Worm (Caenorhabditis elegans) whole organism, L4 larva: ENCODE measurements around the gene C02H6.3.

Experiments used
- D1046.2 ChIP-seq: fragments of 200-800 bp; sonication (Bioruptor generic); IDR thresholded peaks from 2 replicates; pipeline ENCODE4 v1.3.6; 2022; ENCODE audit warnings: missing genetic modification characterization, missing compliant biosample characterization
- F26F4.8 ChIP-seq: fragments of 200-800 bp; sonication (Bioruptor generic); conservative IDR thresholded peaks from 2 replicates; pipeline ENCODE4 v1.3.6; 2022; ENCODE audit warnings: missing genetic modification characterization, missing compliant biosample characterization
- F37D6.2 ChIP-seq: sonication (generic microtip); optimal IDR thresholded peaks from 2 replicates; lab custom pipeline; 2016; ENCODE audit warnings: mild to moderate bottlenecking, missing genetic modification characterization, missing compliant biosample characterization
- R02D3.7 ChIP-seq: fragments of 150-350 bp; sonication (generic microtip); optimal IDR thresholded peaks from 3 replicates; lab custom pipeline; 2014; ENCODE audit warnings: missing biosample characterization, missing genetic modification characterization
- Y105C5A.15 ChIP-seq: fragments of 200-800 bp; sonication (Bioruptor generic); IDR thresholded peaks from 2 replicates; pipeline ENCODE4 v1.3.6; 2022; ENCODE audit warnings: missing genetic modification characterization, missing compliant biosample characterization
- Y48G9A.11 ChIP-seq: fragments of 200-800 bp; sonication (Bioruptor generic); IDR thresholded peaks from 2 replicates; pipeline ENCODE4 v1.3.6; 2022; ENCODE audit warnings: missing genetic modification reagents, missing genetic modification characterization, missing compliant biosample characterization
- ZK546.5 ChIP-seq, 2 experiments: sonication (generic microtip); optimal IDR thresholded peaks; 2 replicates each; lab custom pipeline; 2017; ENCODE audit warnings: missing biosample characterization in 2 of 2, missing genetic modification characterization in 2 of 2
- ceh-44 ChIP-seq: fragments of 200-800 bp; sonication (Bioruptor generic); IDR thresholded peaks from 2 replicates; pipeline ENCODE4 v1.3.6; 2022; ENCODE audit warnings: missing genetic modification reagents, missing genetic modification characterization, missing compliant biosample characterization
- ceh-62 ChIP-seq: sonication (generic microtip); optimal IDR thresholded peaks from 2 replicates; lab custom pipeline; 2017; ENCODE audit warnings: missing biosample characterization, missing genetic modification characterization
- ctbp-1 ChIP-seq: fragments of 200-800 bp; sonication (Bioruptor generic); IDR thresholded peaks from 2 replicates; pipeline ENCODE4 v1.3.6; 2022; ENCODE audit warnings: missing genetic modification reagents, missing genetic modification characterization, missing compliant biosample characterization
- daf-12 ChIP-seq: fragments of 150-350 bp; optimal IDR thresholded peaks from 2 replicates; lab custom pipeline; 2014; ENCODE audit warnings: missing biosample characterization, missing genetic modification reagents, missing genetic modification characterization
- daf-16 ChIP-seq, 3 experiments: sonication (generic microtip); optimal IDR thresholded peaks; 2 replicates each; lab custom pipeline; 2016 to 2017; ENCODE audit warnings: missing genetic modification characterization in 3 of 3, missing genetic modification reagents in 3 of 3, mild to moderate bottlenecking in 2 of 3, missing compliant biosample characterization in 2 of 3, missing biosample characterization in 1 of 3, moderate library complexity in 1 of 3
- dmd-6 ChIP-seq: fragments of 200-800 bp; sonication (Bioruptor generic); IDR thresholded peaks from 2 replicates; pipeline ENCODE4 v1.3.6; 2022; ENCODE audit warnings: missing genetic modification reagents, missing genetic modification characterization, missing compliant biosample characterization
- dmd-9 ChIP-seq: fragments of 200-800 bp; sonication (Bioruptor generic); IDR thresholded peaks from 2 replicates; pipeline ENCODE4 v1.3.6; 2022; ENCODE audit warnings: missing genetic modification reagents, missing genetic modification characterization, missing compliant biosample characterization
- duxl-1 ChIP-seq: sonication (generic microtip); optimal IDR thresholded peaks from 2 replicates; lab custom pipeline; 2016; ENCODE audit warnings: mild to moderate bottlenecking, missing genetic modification characterization, moderate library complexity, missing compliant biosample characterization; ENCODE audit not compliant: poor library complexity
- fkh-10 ChIP-seq: fragments of 150-350 bp; optimal IDR thresholded peaks from 2 replicates; lab custom pipeline; 2014; ENCODE audit warnings: missing biosample characterization, missing genetic modification reagents, missing genetic modification characterization
- hlh-11 ChIP-seq: fragments of 200-800 bp; sonication (Bioruptor generic); optimal IDR thresholded peaks from 2 replicates; lab custom pipeline; 2018; ENCODE audit warnings: mild to moderate bottlenecking, missing genetic modification characterization, missing compliant biosample characterization
- lin-1 ChIP-seq: fragments of 200-800 bp; sonication (Bioruptor generic); IDR thresholded peaks from 2 replicates; pipeline ENCODE4 v1.3.6; 2022; ENCODE audit warnings: missing genetic modification reagents, missing genetic modification characterization, missing compliant biosample characterization
- lin-38 ChIP-seq: fragments of 200-800 bp; sonication (Bioruptor generic); IDR thresholded peaks from 2 replicates; pipeline ENCODE4 v1.3.6; 2022; ENCODE audit warnings: missing genetic modification reagents, missing genetic modification characterization, missing compliant biosample characterization
- lir-3 ChIP-seq: sonication (generic microtip); optimal IDR thresholded peaks from 2 replicates; lab custom pipeline; 2016; ENCODE audit warnings: mild to moderate bottlenecking, missing genetic modification characterization, missing compliant biosample characterization
- mdt-29 ChIP-seq: fragments of 200-800 bp; sonication (Bioruptor generic); IDR thresholded peaks from 2 replicates; pipeline ENCODE4 v1.3.6; 2022; ENCODE audit warnings: missing genetic modification reagents, missing genetic modification characterization, missing compliant biosample characterization
- mes-2 ChIP-seq: sonication (generic microtip); optimal IDR thresholded peaks from 2 replicates; lab custom pipeline; 2016; ENCODE audit warnings: missing genotype, mild to moderate bottlenecking, missing genetic modification characterization, missing compliant biosample characterization; ENCODE audit not compliant: poor library complexity, severe bottlenecking
- nhr-28 ChIP-seq: fragments of 150-350 bp; optimal IDR thresholded peaks from 2 replicates; lab custom pipeline; 2014; ENCODE audit warnings: missing biosample characterization, missing genetic modification characterization
- pqm-1 ChIP-seq: sonication (generic microtip); optimal IDR thresholded peaks from 2 replicates; lab custom pipeline; 2017; ENCODE audit warnings: missing biosample characterization, missing genetic modification characterization
- rbr-2 ChIP-seq: sonication (generic microtip); optimal IDR thresholded peaks from 2 replicates; lab custom pipeline; 2016; ENCODE audit warnings: missing genotype, missing genetic modification characterization, missing compliant biosample characterization
- saeg-2 ChIP-seq: fragments of 200-800 bp; sonication (Bioruptor generic); IDR thresholded peaks from 2 replicates; pipeline ENCODE4 v1.3.6; 2022; ENCODE audit warnings: missing genetic modification reagents, missing genetic modification characterization, missing compliant biosample characterization
- sdz-12 ChIP-seq: fragments of 200-800 bp; sonication (Bioruptor generic); optimal IDR thresholded peaks from 2 replicates; lab custom pipeline; 2018; ENCODE audit warnings: mild to moderate bottlenecking, missing genetic modification characterization, missing compliant biosample characterization
- skn-1 ChIP-seq: fragments of 150-350 bp; optimal IDR thresholded peaks from 2 replicates; lab custom pipeline; 2014; ENCODE audit warnings: missing biosample characterization, missing genetic modification characterization
- snpc-4 ChIP-seq: fragments of 150-350 bp; optimal IDR thresholded peaks from 2 replicates; lab custom pipeline; 2014; ENCODE audit warnings: missing biosample characterization, missing genetic modification characterization
- spr-1 ChIP-seq: sonication (generic microtip); optimal IDR thresholded peaks from 2 replicates; lab custom pipeline; 2016; ENCODE audit warnings: mild to moderate bottlenecking, missing genetic modification characterization, missing compliant biosample characterization
- tag-97 ChIP-seq: fragments of 200-800 bp; sonication (Bioruptor generic); IDR thresholded peaks from 2 replicates; pipeline ENCODE4 v1.3.6; 2022; ENCODE audit warnings: missing genetic modification characterization, missing compliant biosample characterization
- unc-130 ChIP-seq: sonication (generic microtip); optimal IDR thresholded peaks from 2 replicates; lab custom pipeline; 2016; ENCODE audit warnings: missing genetic modification reagents, missing genetic modification characterization, missing compliant biosample characterization
- unc-39 ChIP-seq: sonication (generic microtip); optimal IDR thresholded peaks from 2 replicates; lab custom pipeline; 2017; ENCODE audit warnings: missing biosample characterization, missing genetic modification characterization
- unc-62 ChIP-seq, 3 experiments: fragments of 150-350 bp in 1 of 3; sonication (generic microtip); optimal IDR thresholded peaks in 2 of 3; peaks in 1 of 3; 1 replicate in 1 of 3; 2 replicates in 2 of 3; lab custom pipeline; 2014 to 2017; ENCODE audit warnings: missing biosample characterization in 3 of 3, missing genetic modification characterization in 3 of 3, missing genetic modification reagents in 3 of 3, missing genotype in 1 of 3

Gene C02H6.3

DNA sequence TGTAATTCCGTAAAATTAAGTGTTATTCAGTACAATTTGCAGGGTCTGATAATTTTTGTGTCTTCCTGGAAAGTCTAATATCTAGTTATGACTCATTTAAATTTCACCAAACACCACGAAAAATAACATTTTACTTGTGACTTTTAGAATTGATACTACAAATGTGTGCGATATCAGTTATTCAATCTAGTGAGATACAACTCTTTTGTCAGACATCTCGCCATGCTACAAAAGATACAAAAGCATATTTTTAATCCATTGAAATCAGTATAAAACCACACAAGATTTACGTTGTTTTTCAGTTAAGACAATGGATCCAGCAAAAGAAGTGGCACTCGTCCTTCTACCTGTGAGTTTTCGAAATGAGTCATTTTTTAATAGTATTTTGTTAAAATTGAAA is 13.6 kb downstream of the C02H6.3 start, which contains the start of gene srx-56:
TSS of gene srx-56 (plus strand) at position 301 of the 400 bp plus-strand sequence.
- TF ChIP-seq saeg-2 (no peak), tag-97 (GFP tag; lab: Robert Waterston, UW) (no peak), lir-3 (tag; lab: Kevin White, UChicago) (no peak), unc-62 (GFP tag; optimal IDR thresholded peaks at IDR 0.05 in 1 of 2; lab: Kevin White, UChicago) (peak in 1 of 2 experiments; percentile 20), unc-62 (tag; optimal IDR thresholded peaks at IDR 0.05; lab: Kevin White, UChicago) (no peak), sdz-12 (no peak), Y48G9A.11 (GFP tag; lab: Robert Waterston, UW) (no peak)

DNA sequence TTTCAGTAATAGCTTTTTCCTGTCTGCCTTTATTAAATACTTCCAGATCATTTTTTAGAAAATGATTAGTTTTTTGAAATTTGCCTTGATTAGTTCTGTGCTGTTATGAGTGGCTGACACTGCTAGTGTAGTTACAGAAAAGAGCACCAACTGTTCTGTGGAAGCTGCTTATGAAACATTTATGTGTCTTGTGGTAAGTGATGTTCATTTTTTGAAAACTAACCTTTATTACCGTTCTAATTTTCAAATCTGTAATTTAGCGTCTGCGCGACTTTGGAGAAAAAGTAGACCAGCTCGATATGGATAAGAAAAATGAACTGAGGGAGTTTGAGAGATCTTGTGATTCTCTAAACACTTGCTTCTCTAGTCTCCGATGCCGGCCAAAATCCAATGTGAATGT is 18.1 kb downstream of the C02H6.3 start, which contains the start of gene srj-14:
TSS of gene srj-14 (plus strand) at position 131 of the 400 bp plus-strand sequence.
- TF ChIP-seq unc-62 (GFP tag; optimal IDR thresholded peaks at IDR 0.05 in 1 of 2; lab: Kevin White, UChicago) (peak in 1 of 2 experiments; percentile 93), unc-62 (tag; optimal IDR thresholded peaks at IDR 0.05; lab: Kevin White, UChicago) (no peak), dmd-9 (GFP tag; lab: Robert Waterston, UW) (no peak)

DNA sequence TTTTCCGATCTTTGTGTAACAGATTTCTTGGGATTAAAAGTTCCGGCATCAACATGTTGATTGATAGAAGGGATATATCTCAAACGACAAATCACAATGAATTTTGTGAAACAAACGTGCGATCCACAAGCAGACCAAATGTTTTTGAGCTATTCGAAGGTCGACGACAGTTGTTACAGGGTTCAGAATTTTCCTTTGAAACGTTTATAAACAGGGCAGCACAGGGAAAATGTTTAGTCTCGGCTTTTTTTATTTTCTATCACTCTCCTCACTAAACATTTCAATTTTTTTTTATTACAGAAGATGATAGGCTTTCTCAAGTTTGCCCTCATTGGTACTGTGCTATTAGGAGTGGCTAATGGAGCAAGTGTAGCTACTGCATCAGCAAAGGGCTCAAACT is 22.7 kb downstream of the C02H6.3 start, which contains the start of gene exc-13:
TSS of gene exc-13 (plus strand) at position 301 of the 400 bp plus-strand sequence.
- TF ChIP-seq daf-16 (GFP tag; optimal IDR thresholded peaks at IDR 0.05; lab: Kevin White, UChicago) (peak in 1 of 2 experiments; percentile 90), daf-16 (tag; optimal IDR thresholded peaks at IDR 0.05; lab: Kevin White, UChicago) (no peak), R02D3.7 (tag; lab: Kevin White, UChicago) (no peak), duxl-1 (tag; lab: Kevin White, UChicago) (no peak)

DNA sequence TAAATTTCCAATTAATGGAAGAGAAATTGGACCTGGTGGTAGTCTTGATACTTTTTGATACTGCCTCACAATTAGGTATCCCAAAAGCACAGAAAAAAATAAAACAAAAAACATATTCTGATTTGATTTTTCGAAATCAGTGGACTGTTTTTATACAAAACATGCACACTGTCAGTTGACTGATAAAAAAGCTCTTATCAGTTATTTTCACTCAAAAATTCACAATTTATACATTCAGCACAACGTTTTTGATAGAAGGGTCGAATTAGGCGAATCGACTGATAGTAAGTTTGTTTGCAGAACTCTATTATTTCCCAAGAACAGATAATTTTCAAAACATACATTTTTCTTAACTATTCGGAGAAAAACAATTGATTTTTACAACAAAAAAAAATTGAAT is 23.6 kb downstream of the C02H6.3 start, which contains the start of gene cyp-35A2:
TSS of gene cyp-35A2 (minus strand) at position 124 of the 400 bp plus-strand sequence.
- TF ChIP-seq pqm-1 (tag; lab: Kevin White, UChicago), result peak; percentile 52
- TF ChIP-seq nhr-28, result peak; percentile 71
- no peak for TF ChIP-seq snpc-4
- TF ChIP-seq ceh-44 (GFP tag; lab: Robert Waterston, UW), result no peak
- TF ChIP-seq hlh-11 (tag; lab: Kevin White, UChicago), result peak; percentile 53
- TF ChIP-seq Y105C5A.15 (GFP tag; lab: Robert Waterston, UW), result no peak
- peak; percentile 57; the same call in 1 of the 2 replicates for TF ChIP-seq dmd-6 (GFP tag; lab: Robert Waterston, UW)
- TF ChIP-seq daf-16 (GFP tag; optimal IDR thresholded peaks at IDR 0.05; lab: Kevin White, UChicago), result no peak
- peak; percentile 91 for TF ChIP-seq daf-16 (tag; optimal IDR thresholded peaks at IDR 0.05; lab: Kevin White, UChicago)
- TF ChIP-seq fkh-10 (GFP tag; lab: Kevin White, UChicago), result no peak

DNA sequence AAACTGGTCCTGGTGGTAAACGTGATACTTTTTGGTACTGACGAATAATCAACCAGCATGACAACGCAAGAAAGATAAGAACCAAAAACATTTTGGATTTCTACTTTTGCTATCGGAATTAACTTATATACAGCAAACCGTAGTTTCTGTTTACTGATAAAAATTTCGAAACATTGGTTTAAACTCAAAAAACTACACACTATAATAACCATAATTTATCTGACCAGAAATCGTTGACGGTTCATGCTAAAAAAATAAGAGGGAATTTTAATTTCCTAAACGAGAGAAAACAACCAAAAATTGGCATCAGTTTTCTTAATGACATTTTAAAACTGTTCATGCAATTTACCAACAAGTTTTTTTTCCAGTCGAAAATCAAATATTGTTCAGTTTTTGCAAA is 26.0 kb downstream of the C02H6.3 start, which contains the start of gene cyp-35A1:
TSS of gene cyp-35A1 (minus strand) at position 101 of the 400 bp plus-strand sequence.
- TF ChIP-seq Y48G9A.11 (GFP tag; lab: Robert Waterston, UW), result no peak
- TF ChIP-seq ceh-62, result no peak
- TF ChIP-seq unc-130 (GFP tag; lab: Kevin White, UChicago), result no peak
- TF ChIP-seq, all 104 proteins: peak for 0

DNA sequence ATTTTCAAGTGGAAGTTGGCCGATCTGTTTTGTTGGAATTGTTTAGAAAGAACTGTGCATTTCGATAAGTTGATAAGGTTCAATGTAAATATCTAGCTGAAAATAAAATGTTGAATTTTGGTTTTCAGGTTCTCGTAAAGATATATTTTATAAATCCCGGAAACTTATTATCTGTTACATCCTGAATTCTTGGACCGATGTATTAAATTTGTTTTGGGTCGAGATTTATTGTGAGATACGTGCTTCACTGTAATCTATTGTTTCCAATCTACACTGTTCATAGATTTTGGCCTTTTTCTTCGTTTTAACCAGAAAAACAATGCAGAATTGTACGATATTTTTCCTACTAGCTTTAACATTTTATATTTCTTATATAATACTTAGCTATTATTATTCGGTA is 30.5 kb downstream of the C02H6.3 start, which contains the start of gene C03G6.6:
TSS of gene C03G6.6 (plus strand) at position 301 of the 400 bp plus-strand sequence.
- TF ChIP-seq rbr-2 (tag; lab: Kevin White, UChicago) (no peak), D1046.2 (GFP tag; lab: Robert Waterston, UW) (no peak)
- TF ChIP-seq, all 104 proteins: peak for 0

DNA sequence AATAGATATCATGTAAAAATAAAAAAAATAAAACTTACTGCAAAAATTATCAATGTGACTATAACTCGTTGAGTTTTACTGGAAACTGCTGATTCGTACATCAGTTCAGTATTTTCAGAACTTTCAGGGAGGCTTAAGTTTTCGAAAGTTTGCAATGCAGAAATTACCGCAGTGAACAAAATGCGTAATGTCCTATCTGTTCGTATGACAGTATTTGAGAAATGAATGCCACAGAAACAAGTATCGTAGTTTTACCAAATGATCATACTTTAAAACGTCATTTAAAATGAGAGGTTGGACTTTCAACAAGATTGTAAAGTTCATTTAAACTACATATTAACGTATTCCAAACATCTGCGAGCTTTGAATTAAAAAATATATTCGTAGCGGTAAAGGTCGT is 31.0 kb downstream of the C02H6.3 start, which contains the start of gene C03G6.21:
TSS of gene C03G6.21 (minus strand) at position 101 of the 400 bp plus-strand sequence.
- TF ChIP-seq tag-97 (GFP tag; lab: Robert Waterston, UW) (no peak), F26F4.8 (GFP tag; lab: Robert Waterston, UW) (no peak), ZK546.5 (tag; optimal IDR thresholded peaks at IDR 0.05; lab: Kevin White, UChicago) (no peak), rbr-2 (tag; lab: Kevin White, UChicago) (no peak), duxl-1 (tag; lab: Kevin White, UChicago) (no peak), mdt-29 (GFP tag; lab: Robert Waterston, UW) (no peak), daf-12 (tag; lab: Kevin White, UChicago) (no peak), spr-1 (tag; lab: Kevin White, UChicago) (no peak), ctbp-1 (GFP tag; lab: Robert Waterston, UW) (no peak), skn-1 (no peak), F37D6.2 (no peak), lin-1 (no peak), mes-2 (tag; lab: Kevin White, UChicago) (no peak), dmd-9 (GFP tag; lab: Robert Waterston, UW) (no peak), unc-39 (no peak), lin-38 (GFP tag; lab: Robert Waterston, UW) (no peak)
